Worm (Caenorhabditis elegans): ENCODE data around the gene F54D5.5.

Gene F54D5.5

DNA sequence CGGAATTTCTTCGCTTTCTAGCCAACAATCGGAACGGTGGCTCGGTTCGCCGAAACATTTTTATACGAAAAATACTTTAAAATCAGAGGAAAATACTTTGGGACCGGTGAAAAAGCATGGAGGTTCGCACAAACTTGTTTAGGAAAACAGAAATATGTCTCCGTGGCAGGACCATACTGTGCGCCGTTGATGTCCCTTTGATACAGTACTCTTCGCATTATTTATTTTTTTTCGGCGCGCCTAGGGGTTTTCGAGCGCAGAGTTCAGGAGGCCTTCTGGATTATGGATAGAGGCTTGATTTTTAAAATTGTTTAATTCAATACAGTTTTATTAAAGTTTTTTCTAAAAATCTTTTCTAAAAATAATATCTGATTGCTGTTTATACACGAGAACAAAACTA is 22.1 kb downstream of the F54D5.5 start, which contains the start of gene F54D5.9:
Gene F54D5.9, minus strand, starts transcription at position 115 of the 400 bp plus-strand sequence.
- TF ChIP-seq pqm-1 (tag; optimal IDR thresholded peaks at IDR 0.05) (no peak), nhr-12 (tag; optimal IDR thresholded peaks at IDR 0.05) (no peak), isw-1 (GFP tag; IDR thresholded peaks at IDR 0.05) (no peak), C04F5.9 (tag; optimal IDR thresholded peaks at IDR 0.05) (no peak), fkh-4 (tag; optimal IDR thresholded peaks at IDR 0.05; ENCODE audit: borderline replicate concordance) (no peak), mab-9 (GFP tag; IDR thresholded peaks at IDR 0.05) (no peak), mef-2 (tag; optimal IDR thresholded peaks at IDR 0.05) (no peak), lir-3 (tag; optimal IDR thresholded peaks at IDR 0.05; ENCODE audit: poor library complexity) (no peak)

ce11 chrII:11542958-11543357 is 23.9 kb downstream of the F54D5.5 start:
- TF ChIP-seq hpl-2 (GFP tag; optimal IDR thresholded peaks at IDR 0.05) (no peak), unc-30 (tag; optimal IDR thresholded peaks at IDR 0.05) (no peak), dsc-1 (tag; optimal IDR thresholded peaks at IDR 0.05) (no peak)

- peak; percentile 4 for TF ChIP-seq swsn-7 (tag; optimal IDR thresholded peaks at IDR 0.05)
- peak; percentile 3 to 28 for TF ChIP-seq lin-35 (GFP tag; optimal IDR thresholded peaks at IDR 0.05)
- TF ChIP-seq rnt-1 (tag; optimal IDR thresholded peaks at IDR 0.05), result peak; percentile 63
- no peak for TF ChIP-seq sup-37 (GFP tag; optimal IDR thresholded peaks at IDR 0.05)
- peak; percentile 15 to 36 for TF ChIP-seq efl-1 (optimal IDR thresholded peaks at IDR 0.05)
- TF ChIP-seq efl-1 (GFP tag; optimal IDR thresholded peaks at IDR 0.05 in 1 of 2), result peak in 1 of 2 experiments; percentile 29
- TF ChIP-seq lsy-2 (tag; optimal IDR thresholded peaks at IDR 0.05), result peak in 1 of 2 experiments; percentile 46
- peak; percentile 46 for TF ChIP-seq lin-14 (GFP tag; optimal IDR thresholded peaks at IDR 0.05)
- peak; percentile 9 for TF ChIP-seq nhr-20 (tag; optimal IDR thresholded peaks at IDR 0.05)
- TF ChIP-seq nhr-71 (tag; optimal IDR thresholded peaks at IDR 0.05), result peak; percentile 25
- TF ChIP-seq blmp-1 (tag; optimal IDR thresholded peaks at IDR 0.05), result peak; percentile 91
- TF ChIP-seq ceh-82 (tag; optimal IDR thresholded peaks at IDR 0.05), result peak in 1 of 3 experiments; percentile 35
- peak; percentile 69 for TF ChIP-seq mep-1 (tag; optimal IDR thresholded peaks at IDR 0.05)
- TF ChIP-seq skn-1 (tag; optimal IDR thresholded peaks at IDR 0.05), result peak; percentile 18
- peak; percentile 22 for TF ChIP-seq ceh-90 (tag; optimal IDR thresholded peaks at IDR 0.05)
- TF ChIP-seq ztf-4 (tag; optimal IDR thresholded peaks at IDR 0.05), result no peak
- TF ChIP-seq dpl-1 (GFP tag; optimal IDR thresholded peaks at IDR 0.05), result peak in 1 of 3 experiments; percentile 24
- TF ChIP-seq aly-2 (tag; optimal IDR thresholded peaks at IDR 0.05), result no peak
- no peak for TF ChIP-seq lir-3 (tag; optimal IDR thresholded peaks at IDR 0.05; ENCODE audit: poor library complexity)
- peak; percentile 40 for TF ChIP-seq snu-23 (GFP tag; optimal IDR thresholded peaks at IDR 0.05)
- no peak for TF ChIP-seq nhr-76 (tag; optimal IDR thresholded peaks at IDR 0.05)
Observed at ce11 chrII:11542385-11542784, 24.4 kb downstream of the F54D5.5 start, which contains the start of gene gtf-2E2. gtf-2E2 (minus strand) TSS chrII:11542495.

ce11 chrII:11538741-11539140 is 28.1 kb downstream of the F54D5.5 start, which contains the start of gene Y62F5A.9:
Y62F5A.9 (minus strand) TSS chrII:11538841.
- no peak for TF ChIP-seq vab-15 (tag; optimal IDR thresholded peaks at IDR 0.05)
- no peak for TF ChIP-seq sup-37 (GFP tag; optimal IDR thresholded peaks at IDR 0.05)
- no peak for TF ChIP-seq ceh-8 (GFP tag; optimal IDR thresholded peaks at IDR 0.05)
- TF ChIP-seq pqm-1 (tag; optimal IDR thresholded peaks at IDR 0.05), result no peak
- no peak for TF ChIP-seq lsy-2 (tag; optimal IDR thresholded peaks at IDR 0.05)
- no peak for TF ChIP-seq unc-30 (tag; optimal IDR thresholded peaks at IDR 0.05)
- TF ChIP-seq snu-23 (GFP tag; optimal IDR thresholded peaks at IDR 0.05), result peak; percentile 9
- TF ChIP-seq nhr-77 (tag; optimal IDR thresholded peaks at IDR 0.05), result no peak
- TF ChIP-seq nhr-19 (GFP tag; conservative IDR thresholded peaks at IDR 0.05), result no peak
- no peak for TF ChIP-seq aha-1 (tag; optimal IDR thresholded peaks at IDR 0.05)
- no peak for TF ChIP-seq pag-3 (tag; optimal IDR thresholded peaks at IDR 0.05; ENCODE audit: borderline replicate concordance, insufficient read depth)
- TF ChIP-seq efl-1 (optimal IDR thresholded peaks at IDR 0.05), result no peak
- TF ChIP-seq efl-1 (GFP tag; optimal IDR thresholded peaks at IDR 0.05 in 1 of 2), result peak in 1 of 2 experiments; percentile 45
- no peak for TF ChIP-seq nhr-28 (tag; optimal IDR thresholded peaks at IDR 0.05)

Measured in whole organism, L1 larva.